Fruit fly (Drosophila melanogaster) whole organism, prepupa: ENCODE measurements around the gene CG13896.
A peak's percentile ranks its signal among the peaks of the same experiment; 100 is the strongest.

Experiments used
- Blimp-1 ChIP-seq: fragments of 200-800 bp; sonication (Bioruptor generic); optimal IDR thresholded peaks from 3 replicates; lab custom pipeline; 2017; ENCODE audit warnings: missing biosample characterization, missing genetic modification characterization, mild to moderate bottlenecking, moderate library complexity, missing genetic modification reagents
- CG10631 ChIP-seq: fragments of 200-800 bp; sonication (Bioruptor generic); optimal IDR thresholded peaks from 2 replicates; lab custom pipeline; 2016; ENCODE audit warnings: missing biosample characterization, missing genetic modification characterization
- CG10669 ChIP-seq: fragments of 200-800 bp; sonication (Bioruptor generic); optimal IDR thresholded peaks from 3 replicates; lab custom pipeline; 2018; ENCODE audit warnings: missing biosample characterization, mild to moderate bottlenecking, missing genetic modification characterization, moderate library complexity
- CG11294 ChIP-seq: fragments of 200-800 bp; sonication (Bioruptor generic); IDR thresholded peaks from 2 replicates; pipeline ENCODE4 v1.3.6; 2022; ENCODE audit warnings: missing biosample characterization, missing genetic modification characterization
- CG11762 ChIP-seq: fragments of 200-800 bp; sonication (Bioruptor generic); optimal IDR thresholded peaks from 3 replicates; lab custom pipeline; 2016; ENCODE audit warnings: missing biosample characterization, missing genetic modification characterization; ENCODE audit not compliant: insufficient read depth
- CG15336 ChIP-seq: fragments of 200-800 bp; sonication (Bioruptor generic); IDR thresholded peaks from 2 replicates; pipeline ENCODE4 v1.3.6; 2022; ENCODE audit warnings: missing biosample characterization, missing genetic modification characterization
- CG1621 ChIP-seq: fragments of 200-800 bp; sonication (Bioruptor generic); optimal IDR thresholded peaks from 3 replicates; lab custom pipeline; 2018; ENCODE audit warnings: missing biosample characterization, mild to moderate bottlenecking, missing genetic modification characterization
- CG31627 ChIP-seq: fragments of 200-800 bp; sonication (Bioruptor generic); optimal IDR thresholded peaks from 3 replicates; lab custom pipeline; 2016; ENCODE audit warnings: missing biosample characterization, missing genetic modification characterization
- CG34406 ChIP-seq: fragments of 200-800 bp; sonication (Bioruptor generic); optimal IDR thresholded peaks from 3 replicates; lab custom pipeline; 2016; ENCODE audit warnings: missing biosample characterization, missing genetic modification characterization
- CG3919 ChIP-seq: fragments of 200-800 bp; sonication (Bioruptor generic); optimal IDR thresholded peaks from 3 replicates; lab custom pipeline; 2016; ENCODE audit warnings: missing biosample characterization, missing genetic modification characterization
- CG4318 ChIP-seq: fragments of 200-800 bp; sonication (Bioruptor generic); optimal IDR thresholded peaks from 3 replicates; lab custom pipeline; 2017; ENCODE audit warnings: missing biosample characterization, mild to moderate bottlenecking, missing genetic modification characterization
- CG6163 ChIP-seq: fragments of 200-800 bp; sonication (Bioruptor generic); IDR thresholded peaks from 3 replicates; pipeline ENCODE4 v1.3.6; 2022; ENCODE audit warnings: missing biosample characterization, missing genetic modification characterization
- CG6808 ChIP-seq: fragments of 200-800 bp; sonication (Bioruptor generic); optimal IDR thresholded peaks from 3 replicates; lab custom pipeline; 2017; ENCODE audit warnings: missing biosample characterization, missing genetic modification characterization, mild to moderate bottlenecking, moderate library complexity, missing genetic modification reagents
- CG6854 ChIP-seq: fragments of 200-800 bp; sonication (Bioruptor generic); optimal IDR thresholded peaks from 2 replicates; lab custom pipeline; 2017; ENCODE audit warnings: missing biosample characterization, mild to moderate bottlenecking, missing genetic modification characterization
- CG8119 ChIP-seq: fragments of 200-800 bp; sonication (Bioruptor generic); IDR thresholded peaks from 3 replicates; pipeline ENCODE4 v1.3.6; 2022; ENCODE audit warnings: missing biosample characterization, missing genetic modification characterization
- CG8319 ChIP-seq: fragments of 200-800 bp; sonication (Bioruptor generic); optimal IDR thresholded peaks from 3 replicates; lab custom pipeline; 2016; ENCODE audit warnings: missing biosample characterization, missing genetic modification characterization
- CG8632 ChIP-seq: fragments of 200-800 bp; sonication (Bioruptor generic); optimal IDR thresholded peaks from 3 replicates; lab custom pipeline; 2016; ENCODE audit warnings: missing biosample characterization, missing genetic modification characterization
- CG9139 ChIP-seq: fragments of 200-800 bp; sonication (Bioruptor generic); optimal IDR thresholded peaks from 3 replicates; lab custom pipeline; 2017; ENCODE audit warnings: missing biosample characterization, mild to moderate bottlenecking, missing genetic modification characterization
- Eip78C ChIP-seq: fragments of 200-800 bp; sonication (Bioruptor generic); peaks from one replicate; lab custom pipeline; 2016; ENCODE audit warnings: missing biosample characterization, missing genetic modification characterization
- Eip93F ChIP-seq: fragments of 200-800 bp; sonication (Bioruptor generic); optimal IDR thresholded peaks from 2 replicates; lab custom pipeline; 2016; ENCODE audit warnings: missing biosample characterization, mild to moderate bottlenecking, missing genetic modification characterization
- Ets96B ChIP-seq: fragments of 200-800 bp; optimal IDR thresholded peaks from 2 replicates; lab custom pipeline; 2019; ENCODE audit warnings: missing biosample characterization, mild to moderate bottlenecking, missing genetic modification characterization, moderate library complexity
- Hr39 ChIP-seq: fragments of 200-800 bp; sonication (Bioruptor generic); optimal IDR thresholded peaks from 2 replicates; lab custom pipeline; 2016; ENCODE audit warnings: missing biosample characterization, missing genetic modification characterization
- Met ChIP-seq: fragments of 200-800 bp; sonication (Bioruptor generic); optimal IDR thresholded peaks from 3 replicates; lab custom pipeline; 2016; ENCODE audit warnings: missing biosample characterization, missing genetic modification characterization
- OdsH ChIP-seq: fragments of 200-800 bp; sonication (Bioruptor generic); optimal IDR thresholded peaks from 3 replicates; lab custom pipeline; 2016; ENCODE audit warnings: missing biosample characterization, missing genetic modification characterization
- Smox ChIP-seq: fragments of 200-800 bp; sonication (Bioruptor generic); optimal IDR thresholded peaks from 3 replicates; lab custom pipeline; 2016; ENCODE audit warnings: missing biosample characterization, missing genetic modification characterization
- Sox14 ChIP-seq: fragments of 200-800 bp; sonication (Bioruptor generic); optimal IDR thresholded peaks from 3 replicates; lab custom pipeline; 2016; ENCODE audit warnings: missing biosample characterization, missing genetic modification characterization
- Sox15 ChIP-seq: fragments of 200-800 bp; sonication (Bioruptor generic); optimal IDR thresholded peaks from 3 replicates; lab custom pipeline; 2016; ENCODE audit warnings: missing biosample characterization, missing genetic modification characterization
- achi ChIP-seq: fragments of 200-800 bp; sonication (Bioruptor generic); optimal IDR thresholded peaks from 3 replicates; lab custom pipeline; 2016; ENCODE audit warnings: missing biosample characterization, missing genetic modification characterization
- acj6 ChIP-seq: fragments of 200-800 bp; sonication (Bioruptor generic); optimal IDR thresholded peaks from 3 replicates; lab custom pipeline; 2016; ENCODE audit warnings: missing biosample characterization, missing genetic modification characterization
- dac ChIP-seq: fragments of 200-800 bp; sonication (Bioruptor generic); optimal IDR thresholded peaks from 2 replicates; lab custom pipeline; 2017; ENCODE audit warnings: missing biosample characterization, mild to moderate bottlenecking, missing genetic modification characterization
- dsx ChIP-seq: fragments of 200-800 bp; optimal IDR thresholded peaks from 3 replicates; lab custom pipeline; 2019; ENCODE audit warnings: missing biosample characterization, mild to moderate bottlenecking, missing genetic modification characterization, moderate library complexity; ENCODE audit not compliant: poor library complexity, severe bottlenecking
- esn ChIP-seq: fragments of 200-800 bp; sonication (Bioruptor generic); optimal IDR thresholded peaks from 2 replicates; lab custom pipeline; 2016; ENCODE audit warnings: missing biosample characterization, mild to moderate bottlenecking, missing genetic modification characterization, moderate library complexity
- fd59A ChIP-seq: fragments of 200-800 bp; sonication (Bioruptor generic); optimal IDR thresholded peaks from 2 replicates; lab custom pipeline; 2017; ENCODE audit warnings: missing biosample characterization, mild to moderate bottlenecking, missing genetic modification characterization, missing genetic modification reagents
- fd85E ChIP-seq: fragments of 200-800 bp; sonication (Bioruptor generic); optimal IDR thresholded peaks from 3 replicates; lab custom pipeline; 2016; ENCODE audit warnings: missing biosample characterization, missing genetic modification characterization
- fkh ChIP-seq: fragments of 200-800 bp; sonication (Bioruptor generic); optimal IDR thresholded peaks from 3 replicates; lab custom pipeline; 2017; ENCODE audit warnings: missing biosample characterization, mild to moderate bottlenecking, missing genetic modification characterization, moderate library complexity
- lz ChIP-seq: fragments of 200-800 bp; sonication (Bioruptor generic); optimal IDR thresholded peaks from 3 replicates; lab custom pipeline; 2016; ENCODE audit warnings: missing biosample characterization, missing genetic modification characterization
- net ChIP-seq: fragments of 200-800 bp; sonication (Bioruptor generic); optimal IDR thresholded peaks from 3 replicates; lab custom pipeline; 2016; ENCODE audit warnings: missing biosample characterization, missing genetic modification characterization
- pdm3 ChIP-seq: fragments of 200-800 bp; sonication (Bioruptor generic); optimal IDR thresholded peaks from 3 replicates; lab custom pipeline; 2016; ENCODE audit warnings: missing biosample characterization, missing genetic modification characterization
- salr ChIP-seq, 2 experiments: fragments of 200-800 bp; sonication (Bioruptor generic); optimal IDR thresholded peaks; 3 replicates each; lab custom pipeline; 2016 to 2018; ENCODE audit warnings: missing biosample characterization in 2 of 2, missing genetic modification characterization in 2 of 2, mild to moderate bottlenecking in 1 of 2
- spab ChIP-seq: fragments of 200-800 bp; sonication (Bioruptor generic); optimal IDR thresholded peaks from 2 replicates; lab custom pipeline; 2017; ENCODE audit warnings: missing biosample characterization, mild to moderate bottlenecking, missing genetic modification characterization, missing genetic modification reagents
- ss ChIP-seq, 2 experiments: fragments of 200-800 bp; sonication (Bioruptor generic); optimal IDR thresholded peaks; 2 replicates in 1 of 2; 3 replicates in 1 of 2; lab custom pipeline; 2017 to 2018; ENCODE audit warnings: mild to moderate bottlenecking in 2 of 2, missing biosample characterization in 2 of 2, missing genetic modification characterization in 2 of 2, moderate library complexity in 1 of 2
- svp ChIP-seq: fragments of 200-800 bp; sonication (Bioruptor generic); peaks from one replicate; lab custom pipeline; 2016; ENCODE audit warnings: missing biosample characterization, missing genetic modification characterization
- topi ChIP-seq: fragments of 200-800 bp; sonication (Bioruptor generic); optimal IDR thresholded peaks from 3 replicates; lab custom pipeline; 2016; ENCODE audit warnings: missing biosample characterization, missing genetic modification characterization
- vri ChIP-seq: fragments of 200-800 bp; sonication (Bioruptor generic); optimal IDR thresholded peaks from 3 replicates; lab custom pipeline; 2016; ENCODE audit warnings: missing biosample characterization, mild to moderate bottlenecking, missing genetic modification characterization

Gene CG13896

dm6 chr3L:700160-700917 is 11.3 kb downstream of the CG13896 start (continued):
- peak; percentile 1 for TF ChIP-seq Smox (GFP tag; lab: Kevin White, UChicago)
- peak; percentile 13 for TF ChIP-seq CG3919 (GFP tag; lab: Kevin White, UChicago)
- peak; percentile 34 for TF ChIP-seq pdm3
- TF ChIP-seq acj6 (GFP tag; lab: Kevin White, UChicago): no peak
- no peak for TF ChIP-seq spab
- no peak for TF ChIP-seq CG11762 (GFP tag; lab: Kevin White, UChicago)
- TF ChIP-seq Ets96B (tag; lab: Kevin White, UChicago): peak; percentile 16
- TF ChIP-seq CG10631: no peak
- TF ChIP-seq CG10669 (GFP tag; lab: Kevin White, UChicago): peak; percentile 24
- peak; percentile 7 for TF ChIP-seq topi (GFP tag; lab: Kevin White, UChicago)
- no peak for TF ChIP-seq CG11294 (GFP tag; lab: Robert Waterston, UW)
- TF ChIP-seq ss (GFP tag; optimal IDR thresholded peaks at IDR 0.05; lab: Kevin White, UChicago): no peak
- TF ChIP-seq fd59A (GFP tag; lab: Kevin White, UChicago): no peak
- TF ChIP-seq OdsH (GFP tag; lab: Kevin White, UChicago): peak; percentile 40
- peak; percentile 74 for TF ChIP-seq CG15336 (GFP tag; lab: Robert Waterston, UW)
- TF ChIP-seq fkh (GFP tag; lab: Kevin White, UChicago): no peak
- TF ChIP-seq CG6163: peak; percentile 73
- no peak for TF ChIP-seq CG4318
- no peak for TF ChIP-seq CG8632 (GFP tag; lab: Kevin White, UChicago)
- no peak for TF ChIP-seq CG9139 (GFP tag; lab: Kevin White, UChicago)
- TF ChIP-seq Sox14: no peak
- no peak for TF ChIP-seq CG1621 (tag; lab: Kevin White, UChicago)
- TF ChIP-seq salr (GFP tag; optimal IDR thresholded peaks at IDR 0.05; lab: Kevin White, UChicago): no peak
- peak; percentile 27 for TF ChIP-seq achi (GFP tag; lab: Kevin White, UChicago)
- no peak for TF ChIP-seq CG6854 (GFP tag; lab: Kevin White, UChicago)
- TF ChIP-seq Eip78C (GFP tag; lab: Kevin White, UChicago): peak; percentile 52
- TF ChIP-seq CG31627: no peak
- TF ChIP-seq CG8119 (GFP tag; lab: Robert Waterston, UW): peak; percentile 58; the same call in 2 of the 3 replicates
- no peak for TF ChIP-seq CG8319 (GFP tag; lab: Kevin White, UChicago)
- TF ChIP-seq CG34406 (GFP tag; lab: Kevin White, UChicago): peak; percentile 8

dm6 chr3L:699368-700150 is 12.1 kb downstream of the CG13896 start:
- TF ChIP-seq dsx (GFP tag; lab: Kevin White, UChicago): no peak
- no peak for TF ChIP-seq fd85E (GFP tag; lab: Kevin White, UChicago)
- peak; percentile 25 for TF ChIP-seq CG10631
- TF ChIP-seq Blimp-1 (GFP tag; lab: Kevin White, UChicago): no peak
- TF ChIP-seq pdm3: peak; percentile 74
- peak; percentile 42 for TF ChIP-seq acj6 (GFP tag; lab: Kevin White, UChicago)
- peak; percentile 30 for TF ChIP-seq svp (GFP tag; lab: Kevin White, UChicago)
- TF ChIP-seq Eip93F (GFP tag; lab: Kevin White, UChicago): no peak
- TF ChIP-seq Eip78C (GFP tag; lab: Kevin White, UChicago): peak; percentile 80
- peak; percentile 47 for TF ChIP-seq CG3919 (GFP tag; lab: Kevin White, UChicago)
- TF ChIP-seq fd59A (GFP tag; lab: Kevin White, UChicago): peak; percentile 41
- no peak for TF ChIP-seq Sox15
- TF ChIP-seq topi (GFP tag; lab: Kevin White, UChicago): peak; percentile 46
- TF ChIP-seq Met (GFP tag; lab: Kevin White, UChicago): peak; percentile 54
- TF ChIP-seq CG31627: peak; percentile 56
- peak; percentile 68 for TF ChIP-seq OdsH (GFP tag; lab: Kevin White, UChicago)
- TF ChIP-seq CG6808 (GFP tag; lab: Kevin White, UChicago): peak; percentile 44
- TF ChIP-seq Ets96B (tag; lab: Kevin White, UChicago): peak; percentile 67
- peak; percentile 60 for TF ChIP-seq esn
- TF ChIP-seq dac: peak; percentile 31
- TF ChIP-seq CG11762 (GFP tag; lab: Kevin White, UChicago): no peak
- peak; percentile 80 for TF ChIP-seq fkh (GFP tag; lab: Kevin White, UChicago)
- peak; percentile 47 for TF ChIP-seq CG4318
- TF ChIP-seq CG8119 (GFP tag; lab: Robert Waterston, UW): peak; percentile 20; the same call in 1 of the 3 replicates
- TF ChIP-seq net: no peak
- TF ChIP-seq Hr39 (GFP tag; lab: Kevin White, UChicago): peak; percentile 36
- TF ChIP-seq achi (GFP tag; lab: Kevin White, UChicago): peak; percentile 51
- peak; percentile 55 for TF ChIP-seq CG10669 (GFP tag; lab: Kevin White, UChicago)
- TF ChIP-seq lz (GFP tag; lab: Kevin White, UChicago): peak; percentile 49
- TF ChIP-seq vri (GFP tag; lab: Kevin White, UChicago): peak; percentile 11
- peak; percentile 38 for TF ChIP-seq CG8632 (GFP tag; lab: Kevin White, UChicago)
